Worm (Caenorhabditis elegans): ENCODE data around the gene clp-7.

DNA sequence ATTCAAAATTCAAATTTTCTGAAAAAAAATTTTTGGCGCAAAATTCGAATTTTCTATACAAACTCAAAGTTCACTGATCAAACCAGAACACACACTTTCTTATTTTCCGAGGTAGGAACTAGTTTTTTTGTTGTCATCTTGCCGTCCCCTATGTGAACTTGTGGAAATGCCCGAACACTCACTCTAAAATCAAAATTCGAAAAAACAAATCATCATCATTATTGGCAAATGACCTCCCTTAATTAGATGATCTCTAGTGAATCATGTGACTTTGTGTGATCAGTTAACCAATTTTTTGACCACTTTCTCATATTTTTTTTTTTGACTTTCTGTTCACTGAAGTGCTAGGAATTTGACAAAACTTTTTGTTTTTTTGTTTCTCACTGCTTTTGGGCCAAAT, 6.7 kb upstream of the clp-7 start:
- TF ChIP-seq gei-8 (GFP tag; optimal IDR thresholded peaks at IDR 0.05) (no peak), ama-1 (optimal IDR thresholded peaks at IDR 0.05) (no peak), zfp-3 (GFP tag; conservative IDR thresholded peaks at IDR 0.05) (no peak), unc-39 (tag; optimal IDR thresholded peaks at IDR 0.05) (no peak), Y105C5A.15 (GFP tag; IDR thresholded peaks at IDR 0.05) (no peak), lsy-2 (tag; optimal IDR thresholded peaks at IDR 0.05) (no peak), unc-62 (GFP tag; optimal IDR thresholded peaks at IDR 0.05 in 1 of 2) (peak in 1 of 2 experiments; percentile 69), unc-62 (tag; optimal IDR thresholded peaks at IDR 0.05) (no peak), F49E8.2 (tag; optimal IDR thresholded peaks at IDR 0.05; ENCODE audit: borderline replicate concordance) (no peak), pha-4 (GFP tag; IDR thresholded peaks at IDR 0.05) (no peak), pha-4 (tag; optimal IDR thresholded peaks at IDR 0.05) (no peak)
